Fruit fly (Drosophila melanogaster) whole organism, wandering third instar larva: ENCODE measurements around the gene not.

Source experiments
- HLH106 ChIP-seq: fragments of 200-800 bp; optimal IDR thresholded peaks from 3 replicates; lab custom pipeline; 2019; ENCODE audit warnings: missing biosample characterization, mild to moderate bottlenecking, missing genetic modification characterization, moderate library complexity
- Hnf4 ChIP-seq: fragments of 200-800 bp; sonication (Bioruptor generic); optimal IDR thresholded peaks from 2 replicates; lab custom pipeline; 2016; ENCODE audit warnings: missing biosample characterization, mild to moderate bottlenecking, missing genetic modification characterization
- Mio ChIP-seq: sonication (Bioruptor generic); optimal IDR thresholded peaks from 2 replicates; lab custom pipeline; 2016; ENCODE audit warnings: missing biosample characterization, missing genetic modification characterization
- Myc ChIP-seq: fragments of >200 bp; optimal IDR thresholded peaks from 2 replicates; lab custom pipeline; 2017
- Sp1 ChIP-seq: fragments of 200-800 bp; sonication (Bioruptor generic); optimal IDR thresholded peaks from 3 replicates; lab custom pipeline; 2019; ENCODE audit warnings: missing biosample characterization, mild to moderate bottlenecking, missing genetic modification characterization, moderate library complexity
- fru ChIP-seq: fragments of 200-800 bp; sonication (Bioruptor generic); optimal IDR thresholded peaks from 3 replicates; lab custom pipeline; 2016; ENCODE audit warnings: missing biosample characterization, mild to moderate bottlenecking, missing genetic modification characterization
- psq ChIP-seq: fragments of 200-800 bp; sonication (Bioruptor generic); optimal IDR thresholded peaks from 3 replicates; lab custom pipeline; 2017; ENCODE audit warnings: missing biosample characterization, mild to moderate bottlenecking, missing genetic modification characterization, moderate library complexity
- rgr ChIP-seq: fragments of 200-800 bp; sonication (Bioruptor generic); optimal IDR thresholded peaks from 3 replicates; lab custom pipeline; 2016; ENCODE audit warnings: missing biosample characterization, mild to moderate bottlenecking, missing genetic modification characterization
- tai ChIP-seq: sonication (Bioruptor generic); optimal IDR thresholded peaks from 2 replicates; lab custom pipeline; 2016; ENCODE audit warnings: missing biosample characterization, missing genetic modification characterization
- woc ChIP-seq: sonication (Bioruptor generic); optimal IDR thresholded peaks from 2 replicates; lab custom pipeline; 2016; ENCODE audit warnings: missing biosample characterization, mild to moderate bottlenecking, missing genetic modification characterization

dm6 chr3L:18588387-18588786, 33.5 kb downstream of the not start, which contains the start of gene CG7271:
- TF ChIP-seq fru (GFP tag; lab: Kevin White, UChicago): no peak
- TF ChIP-seq Mio (GFP tag; lab: Kevin White, UChicago): no peak
- TF ChIP-seq HLH106: no peak
- no peak for TF ChIP-seq rgr
- TF ChIP-seq Myc (lab: Kevin White, UChicago): no peak
- TF ChIP-seq woc (GFP tag; lab: Kevin White, UChicago): no peak
- TF ChIP-seq tai (GFP tag; lab: Kevin White, UChicago): no peak
- TF ChIP-seq Hnf4 (GFP tag; lab: Kevin White, UChicago): no peak
- TF ChIP-seq psq: no peak
- TF ChIP-seq Sp1 (GFP tag; lab: Kevin White, UChicago): no peak
